Fruit fly (Drosophila melanogaster): ENCODE data around the gene Flad2.
A peak's percentile ranks its signal among the peaks of the same experiment; 100 is the strongest.

The Flad2 gene

dm6 chr2L:13445249-13445846 is 33.0 kb downstream of the Flad2 start, which contains the start of gene Hacd2:
Gene Hacd2 (minus strand): TSS chr2L:13445651.
- TF ChIP-seq CG15601 (tag; optimal IDR thresholded peaks at IDR 0.05) = no peak
- no peak for TF ChIP-seq ara (GFP tag; IDR thresholded peaks at IDR 0.05)
- TF ChIP-seq CG7839 (tag; optimal IDR thresholded peaks at IDR 0.05) = no peak
- TF ChIP-seq Optix (GFP tag; IDR thresholded peaks at IDR 0.05) = no peak
- TF ChIP-seq Aef1 (GFP tag; IDR thresholded peaks at IDR 0.05) = no peak
- TF ChIP-seq CG8765 (GFP tag; IDR thresholded peaks at IDR 0.05) = no peak
- TF ChIP-seq Hand (GFP tag; optimal IDR thresholded peaks at IDR 0.05) = no peak
- TF ChIP-seq dpn (GFP tag; optimal IDR thresholded peaks at IDR 0.05) = peak; percentile 6 to 32
- TF ChIP-seq CG7271 (tag; optimal IDR thresholded peaks at IDR 0.05) = no peak
- no peak for TF ChIP-seq stc (GFP tag; IDR thresholded peaks at IDR 0.05)
- no peak for TF ChIP-seq CG7556 (GFP tag; optimal IDR thresholded peaks at IDR 0.05)
- TF ChIP-seq fru (optimal IDR thresholded peaks at IDR 0.05) = no peak
- TF ChIP-seq lilli (GFP tag; optimal IDR thresholded peaks at IDR 0.05) = peak; percentile 9
- no peak for TF ChIP-seq yki (optimal IDR thresholded peaks at IDR 0.05)
- TF ChIP-seq CG6689 (GFP tag; IDR thresholded peaks at IDR 0.05) = no peak
- TF ChIP-seq CG18476 (GFP tag; optimal IDR thresholded peaks at IDR 0.05) = no peak
- TF ChIP-seq CG3838 (GFP tag; optimal IDR thresholded peaks at IDR 0.05) = no peak
- TF ChIP-seq CG10979 (tag; optimal IDR thresholded peaks at IDR 0.05) = no peak
- peak; percentile 10 for TF ChIP-seq jumu (GFP tag; optimal IDR thresholded peaks at IDR 0.05)
- TF ChIP-seq CG3726 (GFP tag; IDR thresholded peaks at IDR 0.05) = no peak
- TF ChIP-seq Awh (GFP tag; IDR thresholded peaks at IDR 0.05) = no peak
- no peak for TF ChIP-seq Dfd (GFP tag; optimal IDR thresholded peaks at IDR 0.05)
- TF ChIP-seq Dll (GFP tag; IDR thresholded peaks at IDR 0.05; ENCODE audit: partially characterized antibody) = no peak
- no peak for TF ChIP-seq Doc2 (GFP tag; IDR thresholded peaks at IDR 0.05)
- no peak for TF ChIP-seq CG8089 (GFP tag; optimal IDR thresholded peaks at IDR 0.05)
- peak; percentile 51 for TF ChIP-seq MESR4 (GFP tag; optimal IDR thresholded peaks at IDR 0.05)
- TF ChIP-seq Sin3A (optimal IDR thresholded peaks at IDR 0.05) = peak; percentile 35
- no peak for TF ChIP-seq tna (GFP tag; IDR thresholded peaks at IDR 0.05; ENCODE audit: partially characterized antibody)
- TF ChIP-seq abd-A (tag; optimal IDR thresholded peaks at IDR 0.05) = no peak
- no peak for TF ChIP-seq CG16815 (GFP tag; optimal IDR thresholded peaks at IDR 0.05)
- TF ChIP-seq D (optimal IDR thresholded peaks at IDR 0.05) = no peak
- no peak for TF ChIP-seq D (GFP tag; optimal IDR thresholded peaks at IDR 0.05)
- TF ChIP-seq Nf-YA (GFP tag; IDR thresholded peaks at IDR 0.05) = no peak
- TF ChIP-seq Hey (tag; optimal IDR thresholded peaks at IDR 0.05) = no peak
- TF ChIP-seq pita (GFP tag; optimal IDR thresholded peaks at IDR 0.05) = peak; percentile 89
- no peak for TF ChIP-seq CG14710 (tag; optimal IDR thresholded peaks at IDR 0.05)
- TF ChIP-seq CoRest (tag; optimal IDR thresholded peaks at IDR 0.05) = peak; percentile 65
- TF ChIP-seq CG2712 (tag; optimal IDR thresholded peaks at IDR 0.05) = no peak
- TF ChIP-seq otp (GFP tag; IDR thresholded peaks at IDR 0.05) = no peak
- no peak for TF ChIP-seq CG34376 (GFP tag; optimal IDR thresholded peaks at IDR 0.05)
- peak; percentile 10 for TF ChIP-seq CG18764 (GFP tag; optimal IDR thresholded peaks at IDR 0.05)
- peak; percentile 100 for TF ChIP-seq Myb (GFP tag; optimal IDR thresholded peaks at IDR 0.05)
- no peak for TF ChIP-seq CG6654 (GFP tag; optimal IDR thresholded peaks at IDR 0.05)
- TF ChIP-seq CG9817 (tag; optimal IDR thresholded peaks at IDR 0.05) = no peak
- no peak for TF ChIP-seq mld (GFP tag; IDR thresholded peaks at IDR 0.05; ENCODE audit: partially characterized antibody)
- no peak for TF ChIP-seq pnt (GFP tag; optimal IDR thresholded peaks at IDR 0.05)
- TF ChIP-seq CG12391 (tag; optimal IDR thresholded peaks at IDR 0.05) = no peak
- no peak for TF ChIP-seq z (GFP tag; IDR thresholded peaks at IDR 0.05)
- TF ChIP-seq CG14860 (GFP tag; IDR thresholded peaks at IDR 0.05; ENCODE audit: partially characterized antibody) = 0 out of 3 replicates have a peak, but pooled peaks have one; percentile 11
- no peak for TF ChIP-seq br (optimal IDR thresholded peaks at IDR 0.05)
- no peak for TF ChIP-seq NC2α (GFP tag; optimal IDR thresholded peaks at IDR 0.05)
- TF ChIP-seq CG11456 (GFP tag; IDR thresholded peaks at IDR 0.05) = peak; percentile 51; the same call in 1 of the 3 replicates
- no peak for TF ChIP-seq dysf (GFP tag; IDR thresholded peaks at IDR 0.05)

Data from whole organism, embryonic.